Worm (Caenorhabditis elegans) whole organism, midembryonic: Measurements from ENCODE around the gene nst-1.

Source experiments
- T22C8.4 ChIP-seq: fragments of 200-800 bp; sonication (Bioruptor generic); IDR thresholded peaks from 2 replicates; pipeline ENCODE4 v1.3.6; 2022; ENCODE audit warnings: missing genetic modification characterization, missing compliant biosample characterization
- cog-1 ChIP-seq: sonication (generic microtip); optimal IDR thresholded peaks from 2 replicates; lab custom pipeline; 2016; ENCODE audit warnings: missing genetic modification characterization, missing compliant biosample characterization
- flt-1 ChIP-seq: fragments of 200-800 bp; sonication (Bioruptor generic); IDR thresholded peaks from 2 replicates; pipeline ENCODE4 v1.3.6; 2022; ENCODE audit warnings: missing genetic modification characterization, missing compliant biosample characterization
- klf-2 ChIP-seq: fragments of 200-800 bp; sonication (Bioruptor generic); conservative IDR thresholded peaks from 2 replicates; pipeline ENCODE4 v1.3.6; 2022; ENCODE audit warnings: missing genetic modification reagents, missing genetic modification characterization, missing compliant biosample characterization
- med-1 ChIP-seq: sonication (generic microtip); optimal IDR thresholded peaks from 2 replicates; lab custom pipeline; 2017; ENCODE audit warnings: missing genetic modification characterization, mild to moderate bottlenecking, missing compliant biosample characterization, antibody characterized with exemption, missing genetic modification reagents; ENCODE audit not compliant: insufficient read depth
- ref-1 ChIP-seq: fragments of 200-800 bp; sonication (Bioruptor generic); conservative IDR thresholded peaks from 2 replicates; pipeline ENCODE4 v1.3.6; 2022; ENCODE audit warnings: missing genetic modification reagents, missing genetic modification characterization, missing compliant biosample characterization
- tab-1 ChIP-seq: fragments of 200-800 bp; sonication (Bioruptor generic); IDR thresholded peaks from 2 replicates; pipeline ENCODE4 v1.3.6; 2022; ENCODE audit warnings: missing genetic modification characterization, missing compliant biosample characterization
- ztf-23 ChIP-seq: fragments of 200-800 bp; sonication (Bioruptor generic); IDR thresholded peaks from 2 replicates; pipeline ENCODE4 v1.3.6; 2022; ENCODE audit warnings: missing genetic modification reagents, missing genetic modification characterization, missing compliant biosample characterization
- ztf-29 ChIP-seq: fragments of 200-800 bp; sonication (Bioruptor generic); IDR thresholded peaks from 2 replicates; pipeline ENCODE4 v1.3.6; 2022; ENCODE audit warnings: missing genetic modification reagents, missing genetic modification characterization, missing compliant biosample characterization

Gene nst-1

DNA sequence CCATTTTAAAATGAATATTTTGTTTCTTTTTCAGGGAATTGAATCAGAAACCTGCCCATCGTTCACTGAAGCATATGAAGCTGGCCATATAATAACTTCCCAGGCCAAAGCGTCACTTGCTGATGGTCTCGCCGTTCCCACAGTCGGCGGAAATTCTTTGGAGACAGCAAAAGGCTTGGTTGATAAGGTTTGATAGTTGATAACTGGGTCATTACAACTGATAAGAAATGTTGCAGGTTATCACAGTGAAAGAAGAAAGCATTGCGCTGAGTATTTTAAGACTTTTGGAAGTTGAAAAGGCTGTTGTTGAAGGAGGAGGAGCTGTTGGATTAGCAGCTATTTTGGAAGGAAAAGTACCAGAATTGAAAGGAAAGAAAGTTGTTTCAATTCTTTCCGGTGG, 16.4 kb downstream of the nst-1 start:
- TF ChIP-seq ztf-23 (GFP tag; lab: Robert Waterston, UW), result no peak
- TF ChIP-seq cog-1 (tag; lab: Kevin White, UChicago), result no peak
- TF ChIP-seq ref-1, result no peak
- no peak for TF ChIP-seq T22C8.4 (GFP tag; lab: Robert Waterston, UW)
- TF ChIP-seq med-1 (GFP tag; lab: Kevin White, UChicago), result no peak
- TF ChIP-seq tab-1 (GFP tag; lab: Robert Waterston, UW), result no peak
- no peak for TF ChIP-seq flt-1
- no peak for TF ChIP-seq klf-2
- TF ChIP-seq ztf-29 (GFP tag; lab: Robert Waterston, UW), result no peak

ce11 chrII:8264619-8265018, 18.4 kb downstream of the nst-1 start, which contains the start of gene srdh-1:
srdh-1 (plus strand) TSS chrII:8264661.
- TF ChIP-seq ztf-29 (GFP tag; lab: Robert Waterston, UW) (no peak), tab-1 (GFP tag; lab: Robert Waterston, UW) (no peak), cog-1 (tag; lab: Kevin White, UChicago) (no peak), flt-1 (no peak), ref-1 (no peak)

- no peak for TF ChIP-seq ref-1
- TF ChIP-seq klf-2, result no peak
- TF ChIP-seq med-1 (GFP tag; lab: Kevin White, UChicago), result no peak
- no peak for TF ChIP-seq tab-1 (GFP tag; lab: Robert Waterston, UW)
- TF ChIP-seq ztf-29 (GFP tag; lab: Robert Waterston, UW), result no peak
- TF ChIP-seq T22C8.4 (GFP tag; lab: Robert Waterston, UW), result no peak
- TF ChIP-seq flt-1, result no peak
- TF ChIP-seq ztf-23 (GFP tag; lab: Robert Waterston, UW), result no peak
- TF ChIP-seq cog-1 (tag; lab: Kevin White, UChicago), result no peak
Observed at ce11 chrII:8263562-8263961, 19.4 kb downstream of the nst-1 start.

- TF ChIP-seq ztf-29 (GFP tag; lab: Robert Waterston, UW), result no peak
- no peak for TF ChIP-seq klf-2
- no peak for TF ChIP-seq ref-1
- TF ChIP-seq ztf-23 (GFP tag; lab: Robert Waterston, UW), result no peak
- TF ChIP-seq cog-1 (tag; lab: Kevin White, UChicago), result no peak
- no peak for TF ChIP-seq med-1 (GFP tag; lab: Kevin White, UChicago)
- TF ChIP-seq flt-1, result no peak
- no peak for TF ChIP-seq T22C8.4 (GFP tag; lab: Robert Waterston, UW)
- TF ChIP-seq tab-1 (GFP tag; lab: Robert Waterston, UW), result no peak
Observed at ce11 chrII:8259674-8260073, 23.3 kb downstream of the nst-1 start.

ce11 chrII:8259038-8259437, 24.0 kb downstream of the nst-1 start, which contains the start of gene F35C11.6:
F35C11.6 (minus strand) TSS chrII:8259138.
- TF ChIP-seq tab-1 (GFP tag; lab: Robert Waterston, UW) (no peak), ztf-29 (GFP tag; lab: Robert Waterston, UW) (no peak), T22C8.4 (GFP tag; lab: Robert Waterston, UW) (no peak), cog-1 (tag; lab: Kevin White, UChicago) (no peak), ref-1 (no peak), med-1 (GFP tag; lab: Kevin White, UChicago) (no peak), klf-2 (no peak)

DNA sequence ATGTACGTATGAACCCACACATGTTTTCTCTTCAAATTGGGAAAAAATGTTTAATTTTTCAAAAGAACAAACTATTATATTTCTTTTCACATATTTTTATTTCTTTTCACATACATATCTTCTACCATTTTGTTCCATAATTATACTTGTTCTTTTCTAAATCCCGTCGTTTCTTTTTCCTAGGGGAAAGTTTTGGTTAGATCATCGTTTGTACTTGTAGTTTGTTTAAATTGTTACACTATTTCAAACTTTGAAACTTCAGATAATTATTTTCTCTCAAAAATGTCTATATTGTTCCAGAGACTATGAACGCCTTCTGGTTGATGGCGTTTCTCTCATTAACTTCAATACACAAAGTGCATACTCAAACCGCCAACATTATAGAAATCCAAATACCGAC, 27.0 kb downstream of the nst-1 start, which contains the start of gene F35C11.7:
Gene F35C11.7, plus strand, starts transcription at position 301 of the 400 bp plus-strand sequence.
- TF ChIP-seq flt-1 (no peak), ref-1 (no peak), ztf-29 (GFP tag; lab: Robert Waterston, UW) (no peak), med-1 (GFP tag; lab: Kevin White, UChicago) (no peak), klf-2 (no peak), tab-1 (GFP tag; lab: Robert Waterston, UW) (no peak), T22C8.4 (GFP tag; lab: Robert Waterston, UW) (no peak), ztf-23 (GFP tag; lab: Robert Waterston, UW) (no peak), cog-1 (tag; lab: Kevin White, UChicago) (no peak)

ce11 chrII:8253160-8253793, 29.7 kb downstream of the nst-1 start, which contains the start of gene F35C11.5:
F35C11.5 (plus strand) TSS chrII:8253743.
- TF ChIP-seq ztf-29 (GFP tag; lab: Robert Waterston, UW), result no peak
- no peak for TF ChIP-seq T22C8.4 (GFP tag; lab: Robert Waterston, UW)
- no peak for TF ChIP-seq ztf-23 (GFP tag; lab: Robert Waterston, UW)
- TF ChIP-seq tab-1 (GFP tag; lab: Robert Waterston, UW), result no peak
- no peak for TF ChIP-seq ref-1
- no peak for TF ChIP-seq cog-1 (tag; lab: Kevin White, UChicago)
- TF ChIP-seq flt-1, result no peak
- no peak for TF ChIP-seq klf-2
- TF ChIP-seq med-1 (GFP tag; lab: Kevin White, UChicago), result no peak

DNA sequence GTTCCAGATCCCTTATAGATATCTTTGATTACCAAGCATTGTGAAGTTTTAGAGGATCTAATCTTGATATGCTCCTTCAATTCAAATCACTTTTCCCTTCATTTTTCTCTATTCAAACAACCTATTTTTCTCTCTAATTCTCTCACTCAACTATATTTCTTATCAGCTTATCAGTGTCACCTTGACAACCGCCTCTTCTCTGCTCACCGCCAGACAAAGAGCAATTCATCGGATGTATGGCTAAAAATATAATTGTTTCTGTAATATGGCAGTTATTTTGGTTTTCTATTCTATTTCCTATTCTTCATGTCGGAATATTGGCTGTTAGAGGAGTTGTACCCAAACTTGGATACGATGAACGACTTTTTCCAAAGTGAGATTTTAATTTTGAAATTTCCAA, 33.3 kb downstream of the nst-1 start:
- no peak for TF ChIP-seq cog-1 (tag; lab: Kevin White, UChicago)

DNA sequence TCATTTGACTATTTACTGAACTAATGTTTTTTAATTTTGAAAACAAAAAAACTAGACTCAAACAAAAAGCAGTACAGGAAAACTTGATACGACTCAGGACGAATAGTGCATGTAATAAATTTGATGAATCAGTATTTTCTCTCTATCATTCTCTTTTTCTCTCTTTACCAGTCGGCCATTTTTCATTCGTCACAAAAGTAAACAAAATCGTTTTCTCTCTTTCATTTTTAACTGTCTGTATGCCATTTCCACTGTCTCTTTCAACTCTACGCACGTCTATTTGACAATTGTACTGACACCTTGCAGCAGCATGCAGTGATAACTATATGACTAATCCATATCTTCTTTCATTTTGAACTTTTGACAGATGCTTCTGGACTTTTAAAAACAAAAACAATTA, 34.3 kb downstream of the nst-1 start, which contains the start of the genes F35C11.2 and F35C11.4:
Gene F35C11.2, minus strand, starts transcription at position 90 of the 400 bp plus-strand sequence.
Gene F35C11.4, plus strand, starts transcription at position 260 of the 400 bp plus-strand sequence.
- TF ChIP-seq ref-1, result no peak
- TF ChIP-seq ztf-29 (GFP tag; lab: Robert Waterston, UW), result no peak
- no peak for TF ChIP-seq klf-2
- no peak for TF ChIP-seq tab-1 (GFP tag; lab: Robert Waterston, UW)
- no peak for TF ChIP-seq ztf-23 (GFP tag; lab: Robert Waterston, UW)
- TF ChIP-seq flt-1, result no peak
- TF ChIP-seq T22C8.4 (GFP tag; lab: Robert Waterston, UW), result no peak
- TF ChIP-seq cog-1 (tag; lab: Kevin White, UChicago), result no peak
- TF ChIP-seq med-1 (GFP tag; lab: Kevin White, UChicago), result no peak

DNA sequence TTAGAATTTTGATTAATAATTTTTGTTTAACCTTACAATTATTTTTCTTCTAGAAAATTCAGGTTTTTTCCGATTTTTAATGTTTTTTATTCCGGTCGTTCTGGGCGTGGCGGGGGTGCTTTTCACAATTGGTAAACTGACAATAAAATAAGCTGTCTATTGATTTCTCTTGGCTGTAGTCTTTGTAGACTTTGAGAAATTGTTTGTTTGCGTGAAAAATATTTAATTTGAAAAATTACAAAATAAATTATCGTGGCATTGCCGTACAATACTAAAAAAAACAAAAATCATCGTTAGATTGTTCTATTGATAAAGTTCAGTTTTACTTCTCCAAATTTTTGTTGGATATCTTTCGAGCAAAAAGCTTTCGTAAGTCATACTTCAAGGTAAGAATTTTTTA, 36.5 kb downstream of the nst-1 start, which contains the start of gene F35C11.3:
Gene F35C11.3, plus strand, starts transcription at position 301 of the 400 bp plus-strand sequence.
- no peak for TF ChIP-seq cog-1 (tag; lab: Kevin White, UChicago)
